Fruit fly (Drosophila melanogaster) whole organism, embryonic: Measurements from ENCODE around the gene sima.
A peak's percentile ranks its signal among the peaks of the same experiment; 100 is the strongest.

Source experiments
- BtbVII ChIP-seq: fragments of 200-800 bp; sonication (Bioruptor generic); optimal IDR thresholded peaks from 3 replicates; lab custom pipeline; 2017; ENCODE audit warnings: missing biosample characterization, mild to moderate bottlenecking, missing genetic modification characterization
- CG10147 ChIP-seq: fragments of 200-800 bp; sonication (Bioruptor generic); optimal IDR thresholded peaks from 2 replicates; lab custom pipeline; 2019; ENCODE audit warnings: missing biosample characterization, mild to moderate bottlenecking, missing genetic modification characterization, moderate library complexity
- CG10321 ChIP-seq: fragments of 200-800 bp; sonication (Bioruptor generic); IDR thresholded peaks from 2 replicates; pipeline ENCODE4 v1.3.6; 2022; ENCODE audit warnings: missing biosample characterization, missing genetic modification characterization
- CG10431 ChIP-seq: fragments of 200-800 bp; sonication (Bioruptor generic); optimal IDR thresholded peaks from 3 replicates; lab custom pipeline; 2018; ENCODE audit warnings: missing biosample characterization, mild to moderate bottlenecking, missing genetic modification characterization
- CG11247 ChIP-seq: fragments of 200-800 bp; sonication (Bioruptor generic); IDR thresholded peaks from 2 replicates; pipeline ENCODE4 v1.3.6; 2022; ENCODE audit warnings: missing biosample characterization, missing genetic modification characterization
- CG11696 ChIP-seq: fragments of 200-800 bp; sonication (Bioruptor generic); IDR thresholded peaks from 2 replicates; pipeline ENCODE4 v1.3.6; 2022; ENCODE audit warnings: missing biosample characterization, missing genetic modification characterization
- CG1233 ChIP-seq: fragments of 200-800 bp; sonication (Bioruptor generic); optimal IDR thresholded peaks from 4 replicates; lab custom pipeline; 2018; ENCODE audit warnings: missing biosample characterization, mild to moderate bottlenecking, missing genetic modification characterization
- CG13123 ChIP-seq: fragments of 200-800 bp; sonication (Bioruptor generic); optimal IDR thresholded peaks from 2 replicates; lab custom pipeline; 2016; ENCODE audit warnings: missing biosample characterization, missing genetic modification characterization
- CG13624 ChIP-seq: fragments of 200-800 bp; sonication (Bioruptor generic); optimal IDR thresholded peaks from 2 replicates; lab custom pipeline; 2016; ENCODE audit warnings: missing biosample characterization, missing genetic modification characterization
- CG15601 ChIP-seq: fragments of 200-800 bp; sonication (Bioruptor generic); optimal IDR thresholded peaks from 3 replicates; lab custom pipeline; 2019; ENCODE audit warnings: missing biosample characterization, mild to moderate bottlenecking, missing genetic modification characterization, moderate library complexity
- CG17912 ChIP-seq: fragments of 200-800 bp; sonication (Bioruptor generic); optimal IDR thresholded peaks from 2 replicates; lab custom pipeline; 2018; ENCODE audit warnings: missing biosample characterization, mild to moderate bottlenecking, missing genetic modification characterization
- CG34422 ChIP-seq: fragments of 200-800 bp; sonication (Bioruptor generic); IDR thresholded peaks from 3 replicates; pipeline ENCODE4 v1.3.6; 2022; ENCODE audit warnings: missing biosample characterization, missing genetic modification characterization
- CG3726 ChIP-seq: fragments of 200-800 bp; sonication (Bioruptor generic); IDR thresholded peaks from 3 replicates; pipeline ENCODE4, ENCODE4 v1.3.6; 2022; ENCODE audit warnings: missing biosample characterization, missing genetic modification characterization
- CG6654 ChIP-seq: fragments of 200-800 bp; sonication (Bioruptor generic); optimal IDR thresholded peaks from 2 replicates; lab custom pipeline; 2017; ENCODE audit warnings: missing biosample characterization, mild to moderate bottlenecking, missing genetic modification characterization
- CG6683 ChIP-seq: fragments of 200-800 bp; sonication (Bioruptor generic); optimal IDR thresholded peaks from 2 replicates; lab custom pipeline; 2017; ENCODE audit warnings: missing biosample characterization, mild to moderate bottlenecking, missing genetic modification characterization, missing genetic modification reagents
- Camta ChIP-seq: fragments of 200-800 bp; sonication (Bioruptor generic); optimal IDR thresholded peaks from 2 replicates; lab custom pipeline; 2016; ENCODE audit warnings: missing biosample characterization, missing genetic modification characterization
- Ets65A ChIP-seq: fragments of 200-800 bp; sonication (Bioruptor generic); peaks from one replicate; lab custom pipeline; 2016; ENCODE audit warnings: missing biosample characterization, missing genetic modification characterization
- H15 ChIP-seq: fragments of 200-800 bp; sonication (Bioruptor generic); IDR thresholded peaks from 3 replicates; pipeline ENCODE4 v1.3.6; 2022; ENCODE audit warnings: missing biosample characterization, missing genetic modification characterization
- HLHmδ ChIP-seq: fragments of 200-800 bp; sonication (Bioruptor generic); optimal IDR thresholded peaks from 2 replicates; lab custom pipeline; 2018; ENCODE audit warnings: missing biosample characterization, mild to moderate bottlenecking, missing genetic modification characterization, moderate library complexity
- Hr3 ChIP-seq: fragments of 200-800 bp; sonication (Bioruptor generic); optimal IDR thresholded peaks from 3 replicates; lab custom pipeline; 2016; ENCODE audit warnings: missing biosample characterization, missing genetic modification characterization
- MESR4 ChIP-seq: fragments of 200-800 bp; sonication (Bioruptor generic); optimal IDR thresholded peaks from 2 replicates; lab custom pipeline; 2018; ENCODE audit warnings: missing biosample characterization, mild to moderate bottlenecking, missing genetic modification characterization, moderate library complexity
- Optix ChIP-seq: fragments of 200-800 bp; sonication (Bioruptor generic); IDR thresholded peaks from 3 replicates; pipeline ENCODE4 v1.3.6; 2022; ENCODE audit warnings: missing biosample characterization, missing genetic modification characterization
- Taf1 ChIP-seq: fragments of 200-800 bp; sonication (Bioruptor generic); IDR thresholded peaks from 2 replicates; pipeline ENCODE4 v1.3.6; 2022; ENCODE audit warnings: missing biosample characterization, missing genetic modification characterization
- YL-1 ChIP-seq: fragments of 200-800 bp; sonication (Bioruptor generic); optimal IDR thresholded peaks from 3 replicates; lab custom pipeline; 2017; ENCODE audit warnings: missing biosample characterization, mild to moderate bottlenecking, missing genetic modification characterization
- amos ChIP-seq: fragments of 200-800 bp; sonication (Bioruptor generic); IDR thresholded peaks from 2 replicates; pipeline ENCODE4 v1.3.6; 2022; ENCODE audit warnings: missing biosample characterization, missing genetic modification characterization; ENCODE audit not compliant: partially characterized antibody
- az2 ChIP-seq: fragments of 200-800 bp; sonication (Bioruptor generic); optimal IDR thresholded peaks from 3 replicates; lab custom pipeline; 2016; ENCODE audit warnings: missing biosample characterization, missing genetic modification characterization
- cato ChIP-seq: fragments of 200-800 bp; sonication (Bioruptor generic); optimal IDR thresholded peaks from 2 replicates; lab custom pipeline; 2016; ENCODE audit warnings: missing biosample characterization, missing genetic modification characterization, borderline replicate concordance
- chif ChIP-seq, 2 experiments: fragments of 200-800 bp; sonication (Bioruptor generic); optimal IDR thresholded peaks; 3 replicates each; lab custom pipeline; 2016; ENCODE audit warnings: missing biosample characterization in 2 of 2, missing genetic modification characterization in 2 of 2
- croc ChIP-seq: fragments of 200-800 bp; sonication (Bioruptor generic); conservative IDR thresholded peaks from 3 replicates; pipeline ENCODE4 v1.3.6; 2022; ENCODE audit warnings: missing biosample characterization, missing genetic modification characterization
- crp ChIP-seq, 2 experiments: fragments of 200-800 bp; sonication (Bioruptor generic); optimal IDR thresholded peaks; 2 replicates in 1 of 2; 3 replicates in 1 of 2; lab custom pipeline; 2017; ENCODE audit warnings: missing biosample characterization in 2 of 2, missing genetic modification characterization in 2 of 2, mild to moderate bottlenecking in 1 of 2, moderate library complexity in 1 of 2
- fd96Cb ChIP-seq: fragments of 200-800 bp; sonication (Bioruptor generic); optimal IDR thresholded peaks from 2 replicates; lab custom pipeline; 2018; ENCODE audit warnings: missing biosample characterization, mild to moderate bottlenecking, missing genetic modification characterization, moderate library complexity
- her ChIP-seq: fragments of 200-800 bp; sonication (Bioruptor generic); optimal IDR thresholded peaks from 2 replicates; lab custom pipeline; 2016; ENCODE audit warnings: missing biosample characterization, missing genetic modification characterization
- hth ChIP-seq: fragments of >200 bp; optimal IDR thresholded peaks from 2 replicates; lab custom pipeline; 2017; ENCODE audit warnings: inconsistent platforms
- jumu ChIP-seq: fragments of 200-800 bp; sonication (Bioruptor generic); optimal IDR thresholded peaks from 3 replicates; lab custom pipeline; 2016; ENCODE audit warnings: missing biosample characterization, missing genetic modification characterization
- lmd ChIP-seq: fragments of 200-800 bp; sonication (Bioruptor generic); IDR thresholded peaks from 2 replicates; pipeline ENCODE4 v1.3.6; 2022; ENCODE audit warnings: missing biosample characterization, missing genetic modification characterization
- pan ChIP-seq, 4 experiments: fragments of >200 bp in 3 of 4; fragments of 200-800 bp in 1 of 4; sonication (Bioruptor generic) in 1 of 4; optimal IDR thresholded peaks in 3 of 4; IDR thresholded peaks in 1 of 4; 2 replicates each; pipeline versions ENCODE4 v1.3.6 to Lab custom; 2017 to 2022; ENCODE audit warnings: missing biosample characterization in 2 of 4, missing genetic modification characterization in 2 of 4, mixed read lengths in 1 of 4
- schlank ChIP-seq: fragments of 200-800 bp; sonication (Bioruptor generic); optimal IDR thresholded peaks from 2 replicates; lab custom pipeline; 2018; ENCODE audit warnings: missing biosample characterization, mild to moderate bottlenecking, missing genetic modification characterization
- sens-2 ChIP-seq: fragments of 200-800 bp; sonication (Bioruptor generic); IDR thresholded peaks from 2 replicates; pipeline ENCODE4 v1.3.6; 2022; ENCODE audit warnings: missing biosample characterization, missing genetic modification characterization
- sqz ChIP-seq: fragments of 200-800 bp; sonication (Bioruptor generic); optimal IDR thresholded peaks from 3 replicates; lab custom pipeline; 2018; ENCODE audit warnings: missing biosample characterization, mild to moderate bottlenecking, missing genetic modification characterization
- sr ChIP-seq: fragments of 200-800 bp; sonication (Bioruptor generic); IDR thresholded peaks from 3 replicates; pipeline ENCODE4 v1.3.6; 2022; ENCODE audit warnings: missing biosample characterization, missing genetic modification characterization
- toy ChIP-seq: fragments of 200-800 bp; sonication (Bioruptor generic); IDR thresholded peaks from 2 replicates; pipeline ENCODE4 v1.3.6; 2022; ENCODE audit warnings: missing biosample characterization, missing genetic modification characterization
- twi ChIP-seq: fragments of 200-800 bp; optimal IDR thresholded peaks from 2 replicates; lab custom pipeline; 2019; ENCODE audit warnings: missing biosample characterization, mild to moderate bottlenecking, missing genetic modification characterization, moderate library complexity
- vnd ChIP-seq: fragments of 200-800 bp; sonication (Bioruptor generic); IDR thresholded peaks from 3 replicates; pipeline ENCODE4 v1.3.6; 2022; ENCODE audit warnings: missing biosample characterization, missing genetic modification characterization; ENCODE audit not compliant: partially characterized antibody
- zf30C ChIP-seq: fragments of 200-800 bp; sonication (Bioruptor generic); optimal IDR thresholded peaks from 3 replicates; lab custom pipeline; 2018; ENCODE audit warnings: missing biosample characterization, mild to moderate bottlenecking, missing genetic modification characterization
- zfh2 ChIP-seq: fragments of 200-800 bp; sonication (Bioruptor generic); optimal IDR thresholded peaks from 2 replicates; lab custom pipeline; 2016; ENCODE audit warnings: missing biosample characterization, missing genetic modification characterization

The sima gene

DNA sequence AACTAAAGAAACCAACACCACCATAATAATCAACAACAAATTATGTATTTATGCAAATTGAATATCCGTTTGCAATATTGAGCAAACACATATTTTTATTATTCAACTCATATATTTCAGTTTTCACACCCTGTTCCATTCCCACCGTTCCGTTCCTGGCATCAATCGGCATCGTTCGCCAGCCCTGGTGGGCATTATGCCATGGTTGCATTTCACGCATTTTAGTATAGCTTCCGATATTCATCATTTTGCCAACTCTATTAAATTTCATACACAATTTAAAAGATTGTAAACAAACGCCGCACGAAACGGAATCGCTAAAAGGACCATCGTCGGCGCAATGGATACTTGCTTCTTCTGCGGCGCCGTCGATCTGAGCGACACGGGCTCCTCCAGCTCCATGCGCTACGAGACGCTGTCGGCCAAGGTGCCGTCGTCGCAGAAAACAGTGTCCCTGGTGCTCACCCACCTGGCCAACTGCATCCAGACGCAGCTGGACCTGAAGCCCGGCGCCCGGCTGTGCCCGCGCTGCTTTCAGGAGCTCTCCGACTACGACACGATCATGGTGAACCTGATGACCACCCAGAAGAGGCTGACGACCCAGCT lies 14.9 kb upstream of the sima start, which contains the start of gene Sry-delta (continued):
- TF ChIP-seq cato (GFP tag; lab: Kevin White, UChicago) = peak; percentile 28
- TF ChIP-seq CG10431 (GFP tag; lab: Kevin White, UChicago) = peak; percentile 11
- TF ChIP-seq Ets65A (GFP tag; lab: Kevin White, UChicago) = peak; percentile 99
- peak; percentile 59; the same call in 2 of the 3 replicates for TF ChIP-seq sr (GFP tag; lab: Robert Waterston, UW)
- TF ChIP-seq CG10147 (GFP tag; lab: Kevin White, UChicago) = peak; percentile 67
- no peak for TF ChIP-seq CG6654 (GFP tag; lab: Kevin White, UChicago)
- TF ChIP-seq CG11247 (GFP tag; lab: Robert Waterston, UW) = peak; percentile 84

DNA sequence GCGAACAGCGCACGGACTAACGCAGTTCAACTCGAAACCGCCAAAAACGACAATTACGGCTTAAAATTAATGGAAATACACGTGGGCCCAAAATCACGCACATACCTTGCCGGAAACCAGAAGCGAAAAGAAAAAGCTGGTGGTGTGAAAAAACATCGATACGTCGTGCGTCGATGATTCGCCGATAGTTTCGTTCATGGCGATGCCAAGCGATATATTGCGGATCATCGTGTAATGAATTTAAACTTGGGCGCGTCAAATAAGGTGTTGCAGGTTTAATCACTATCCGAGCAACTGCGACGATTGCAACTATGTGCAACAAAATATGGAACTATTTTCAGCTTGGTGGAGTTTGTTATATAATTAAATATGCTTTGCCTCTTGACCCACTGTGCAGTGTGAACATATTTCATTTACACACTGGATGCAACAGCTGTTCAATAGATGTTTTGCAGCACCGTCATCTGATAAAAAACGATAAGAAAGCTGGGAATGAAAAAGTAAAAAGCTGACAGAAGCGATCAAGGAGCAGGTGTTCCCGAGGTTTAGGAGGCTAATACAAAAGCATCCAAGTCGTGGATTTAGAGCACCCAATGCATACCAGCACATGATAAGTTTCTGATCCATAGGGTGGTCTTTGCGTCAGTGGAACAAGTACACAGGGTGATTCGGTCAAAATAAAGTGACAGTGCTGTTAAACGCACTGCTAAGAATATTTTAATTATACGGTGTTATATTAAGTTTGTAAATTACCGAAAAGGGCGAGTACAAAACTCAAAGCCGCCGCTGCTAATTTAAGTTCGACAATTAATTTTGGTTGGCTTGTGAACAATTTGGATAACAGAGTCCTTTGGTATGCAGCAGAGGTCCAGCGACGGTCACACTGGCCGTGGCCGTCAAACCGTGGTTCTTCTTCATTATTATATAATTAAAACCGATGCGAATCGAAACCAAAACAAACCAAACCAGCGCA lies 11.8 kb upstream of the sima start, which contains the start of the genes RpL32 and CG7943:
TSS of gene RpL32 (minus strand) at position 133 of the 973 bp plus-strand sequence.
TSS of gene CG7943 (plus strand) at position 442 of the 973 bp plus-strand sequence.
- no peak for TF ChIP-seq hth (lab: Kevin White, UChicago)
- peak; percentile 35 to 91 for TF ChIP-seq crp (GFP tag; optimal IDR thresholded peaks at IDR 0.05; lab: Kevin White, UChicago)
- peak; percentile 98 for TF ChIP-seq Camta (GFP tag; lab: Kevin White, UChicago)
- peak; percentile 92 for TF ChIP-seq BtbVII (GFP tag; lab: Kevin White, UChicago)
- TF ChIP-seq MESR4 (GFP tag; lab: Kevin White, UChicago) = peak; percentile 93
- TF ChIP-seq HLHmδ = peak; percentile 82
- TF ChIP-seq CG10321 (GFP tag; lab: Robert Waterston, UW) = peak; percentile 68
- peak; percentile 83 for TF ChIP-seq CG15601 (tag; lab: Kevin White, UChicago)
- TF ChIP-seq CG17912 (GFP tag; lab: Kevin White, UChicago) = peak; percentile 62
- TF ChIP-seq H15 (GFP tag; lab: Robert Waterston, UW) = peak; percentile 93
- peak; percentile 97 for TF ChIP-seq CG34422
- peak; percentile 87 for TF ChIP-seq croc (GFP tag; lab: Robert Waterston, UW)
- peak; percentile 96 for TF ChIP-seq sens-2 (GFP tag; lab: Robert Waterston, UW)
- peak; percentile 91 for TF ChIP-seq CG3726 (GFP tag; lab: Robert Waterston, UW)
- no peak for TF ChIP-seq pan (optimal IDR thresholded peaks at IDR 0.05; lab: Kevin White, UChicago)
- TF ChIP-seq pan (GFP tag; optimal IDR thresholded peaks at IDR 0.05 in 1 of 2, IDR thresholded peaks at IDR 0.05 in 1 of 2) = peak in 1 of 2 experiments; percentile 96
- TF ChIP-seq CG13624 = peak; percentile 95
- TF ChIP-seq twi (tag; lab: Kevin White, UChicago) = peak; percentile 70
- TF ChIP-seq toy (GFP tag; lab: Robert Waterston, UW) = peak; percentile 87
- TF ChIP-seq YL-1 (GFP tag; lab: Kevin White, UChicago) = peak; percentile 96
- peak; percentile 96 for TF ChIP-seq zfh2 (GFP tag; lab: Kevin White, UChicago)
- TF ChIP-seq CG1233 (GFP tag; lab: Kevin White, UChicago) = peak; percentile 86
- peak; percentile 92 for TF ChIP-seq Taf1 (GFP tag; lab: Robert Waterston, UW)
- peak; percentile 83 for TF ChIP-seq CG13123 (GFP tag; lab: Kevin White, UChicago)
- TF ChIP-seq az2 (GFP tag; lab: Kevin White, UChicago) = peak; percentile 70
- TF ChIP-seq lmd (GFP tag; lab: Robert Waterston, UW) = peak; percentile 95
- peak; percentile 89 for TF ChIP-seq Hr3 (GFP tag; lab: Kevin White, UChicago)
- TF ChIP-seq her (GFP tag; lab: Kevin White, UChicago) = peak; percentile 94
- TF ChIP-seq zf30C (GFP tag; lab: Kevin White, UChicago) = no peak
- TF ChIP-seq fd96Cb = peak; percentile 88
- TF ChIP-seq CG11696 (GFP tag; lab: Robert Waterston, UW) = peak; percentile 83
- TF ChIP-seq jumu (GFP tag; lab: Kevin White, UChicago) = peak; percentile 97
- peak; percentile 84 for TF ChIP-seq CG6683
- peak; percentile 93 for TF ChIP-seq schlank (tag; lab: Kevin White, UChicago)
- peak; percentile 80 to 97 for TF ChIP-seq chif (GFP tag; optimal IDR thresholded peaks at IDR 0.05; lab: Kevin White, UChicago)
- TF ChIP-seq Optix (GFP tag; lab: Robert Waterston, UW) = peak; percentile 97
- TF ChIP-seq amos (GFP tag; lab: Robert Waterston, UW) = peak; percentile 100
- TF ChIP-seq sqz (GFP tag; lab: Kevin White, UChicago) = peak; percentile 85
- peak; percentile 100 for TF ChIP-seq vnd (GFP tag; lab: Robert Waterston, UW)
